Worm (Caenorhabditis elegans) whole organism, L1 larva: Measurements from ENCODE around the gene T02B11.6.

Experiments
- C04F5.9 ChIP-seq: sonication (generic microtip); optimal IDR thresholded peaks from 2 replicates; lab custom pipeline; 2016; ENCODE audit warnings: missing genetic modification characterization, missing compliant biosample characterization
- C16A3.4 ChIP-seq: fragments of 150-350 bp; optimal IDR thresholded peaks from 2 replicates; lab custom pipeline; 2014; ENCODE audit warnings: missing biosample characterization, missing genetic modification characterization
- F16B12.6 ChIP-seq: fragments of 150-350 bp; optimal IDR thresholded peaks from 2 replicates; lab custom pipeline; 2014; ENCODE audit warnings: missing biosample characterization, missing genetic modification characterization
- Y116A8C.19 ChIP-seq: sonication (generic microtip); optimal IDR thresholded peaks from 2 replicates; lab custom pipeline; 2016; ENCODE audit warnings: missing compliant biosample characterization, missing genetic modification characterization, borderline replicate concordance
- aly-2 ChIP-seq: fragments of 150-350 bp; optimal IDR thresholded peaks from 2 replicates; lab custom pipeline; 2014; ENCODE audit warnings: missing biosample characterization, missing genetic modification characterization
- blmp-1 ChIP-seq: fragments of 150-350 bp; optimal IDR thresholded peaks from 2 replicates; lab custom pipeline; 2014; ENCODE audit warnings: missing biosample characterization, missing genetic modification characterization
- ceh-8 ChIP-seq: fragments of 200-800 bp; sonication (Bioruptor generic); optimal IDR thresholded peaks from 2 replicates; lab custom pipeline; 2018; ENCODE audit warnings: mild to moderate bottlenecking, missing genetic modification characterization, moderate library complexity, missing compliant biosample characterization
- ceh-82 ChIP-seq, 3 experiments: fragments of 150-350 bp in 1 of 3; sonication (generic microtip) in 2 of 3; optimal IDR thresholded peaks; 2 replicates each; lab custom pipeline; 2014 to 2017; ENCODE audit warnings: missing biosample characterization in 3 of 3, missing genetic modification characterization in 3 of 3
- ces-1 ChIP-seq: fragments of 150-350 bp; optimal IDR thresholded peaks from 2 replicates; lab custom pipeline; 2014; ENCODE audit warnings: missing biosample characterization, missing genetic modification reagents, missing genetic modification characterization
- efl-1 ChIP-seq, 4 experiments: fragments of 150-350 bp; optimal IDR thresholded peaks in 3 of 4; peaks in 1 of 4; 1 replicate in 1 of 4; 2 replicates in 3 of 4; lab custom pipeline; 2014; ENCODE audit warnings: missing biosample characterization in 2 of 4, missing genetic modification characterization in 2 of 4, missing genetic modification reagents in 2 of 4
- efl-3 ChIP-seq: fragments of 200-800 bp; sonication (Bioruptor generic); optimal IDR thresholded peaks from 2 replicates; lab custom pipeline; 2018; ENCODE audit warnings: mild to moderate bottlenecking, missing genetic modification characterization, missing compliant biosample characterization
- elt-2 ChIP-seq: sonication (generic microtip); optimal IDR thresholded peaks from 2 replicates; lab custom pipeline; 2016; ENCODE audit warnings: missing genetic modification characterization, mild to moderate bottlenecking, inconsistent platforms, missing compliant biosample characterization, missing genetic modification reagents
- elt-3 ChIP-seq, 6 experiments: fragments of 150-350 bp in 1 of 6; sonication (generic microtip); optimal IDR thresholded peaks; 2 replicates each; lab custom pipeline; 2017 to 2018; ENCODE audit warnings: missing biosample characterization in 6 of 6, missing genetic modification characterization in 6 of 6, inconsistent platforms in 1 of 6
- ets-5 ChIP-seq: fragments of 200-800 bp; sonication (Bioruptor generic); IDR thresholded peaks from 2 replicates; pipeline ENCODE4 v1.3.6; 2022; ENCODE audit warnings: missing genetic modification characterization, missing compliant biosample characterization
- fkh-4 ChIP-seq: sonication (generic microtip); optimal IDR thresholded peaks from 2 replicates; lab custom pipeline; 2016; ENCODE audit warnings: missing compliant biosample characterization, missing genetic modification characterization, borderline replicate concordance
- fkh-8 ChIP-seq: sonication (generic microtip); optimal IDR thresholded peaks from 2 replicates; lab custom pipeline; 2016; ENCODE audit warnings: mild to moderate bottlenecking, missing genetic modification characterization, missing compliant biosample characterization
- hlh-17 ChIP-seq: fragments of 200-800 bp; sonication (Bioruptor generic); optimal IDR thresholded peaks from 2 replicates; lab custom pipeline; 2018; ENCODE audit warnings: missing genetic modification characterization, mild to moderate bottlenecking, missing compliant biosample characterization, moderate library complexity, borderline replicate concordance
- irx-1 ChIP-seq: sonication (generic microtip); optimal IDR thresholded peaks from 2 replicates; lab custom pipeline; 2016; ENCODE audit warnings: missing genetic modification characterization, missing compliant biosample characterization
- isw-1 ChIP-seq: fragments of 200-800 bp; sonication (Bioruptor generic); IDR thresholded peaks from 2 replicates; pipeline ENCODE4 v1.3.6; 2022; ENCODE audit warnings: missing genetic modification characterization, missing compliant biosample characterization
- jun-1 ChIP-seq: fragments of 150-350 bp; optimal IDR thresholded peaks from 2 replicates; lab custom pipeline; 2014; ENCODE audit warnings: missing biosample characterization, missing genetic modification reagents, missing genetic modification characterization
- lin-14 ChIP-seq: fragments of 200-800 bp; sonication (Bioruptor generic); optimal IDR thresholded peaks from 2 replicates; lab custom pipeline; 2018; ENCODE audit warnings: mild to moderate bottlenecking, missing genetic modification characterization, moderate library complexity, missing compliant biosample characterization
- lin-39 ChIP-seq: fragments of 150-350 bp; optimal IDR thresholded peaks from 2 replicates; lab custom pipeline; 2014; ENCODE audit warnings: missing biosample characterization, missing genetic modification reagents, missing genetic modification characterization
- lsy-2 ChIP-seq, 2 experiments: fragments of 150-350 bp; optimal IDR thresholded peaks; 2 replicates each; lab custom pipeline; 2014; ENCODE audit warnings: missing biosample characterization in 2 of 2, missing genetic modification characterization in 2 of 2
- mab-9 ChIP-seq: fragments of 200-800 bp; sonication (Bioruptor generic); IDR thresholded peaks from 2 replicates; pipeline ENCODE4 v1.3.6; 2022; ENCODE audit warnings: missing genetic modification reagents, missing genetic modification characterization, missing compliant biosample characterization
- nhr-12 ChIP-seq: sonication (generic microtip); optimal IDR thresholded peaks from 2 replicates; lab custom pipeline; 2017; ENCODE audit warnings: missing biosample characterization, missing genetic modification characterization
- nhr-19 ChIP-seq: fragments of 200-800 bp; sonication (Bioruptor generic); conservative IDR thresholded peaks from 2 replicates; pipeline ENCODE4 v1.3.6; 2022; ENCODE audit warnings: missing genetic modification characterization, missing compliant biosample characterization
- nhr-237 ChIP-seq: fragments of 150-350 bp; optimal IDR thresholded peaks from 2 replicates; lab custom pipeline; 2014; ENCODE audit warnings: missing biosample characterization, missing genetic modification characterization
- nhr-28 ChIP-seq: fragments of 150-350 bp; optimal IDR thresholded peaks from 2 replicates; lab custom pipeline; 2014; ENCODE audit warnings: missing biosample characterization, missing genetic modification characterization
- nhr-71 ChIP-seq: sonication (generic microtip); optimal IDR thresholded peaks from 2 replicates; lab custom pipeline; 2016; ENCODE audit warnings: mild to moderate bottlenecking, missing genetic modification characterization, moderate library complexity, missing compliant biosample characterization
- nhr-77 ChIP-seq: fragments of 150-350 bp; optimal IDR thresholded peaks from 2 replicates; lab custom pipeline; 2014; ENCODE audit warnings: missing biosample characterization, missing genetic modification characterization
- nhr-84 ChIP-seq: sonication (generic microtip); optimal IDR thresholded peaks from 2 replicates; lab custom pipeline; 2017; ENCODE audit warnings: missing biosample characterization, missing genetic modification characterization
- nhr-85 ChIP-seq: sonication (generic microtip); peaks from one replicate; lab custom pipeline; 2016; ENCODE audit warnings: missing genetic modification characterization, inconsistent platforms, missing compliant biosample characterization
- nhr-90 ChIP-seq: sonication (generic microtip); optimal IDR thresholded peaks from 2 replicates; lab custom pipeline; 2016; ENCODE audit warnings: mild to moderate bottlenecking, missing genetic modification characterization, missing compliant biosample characterization; ENCODE audit not compliant: poor library complexity
- pax-3 ChIP-seq: fragments of 200-800 bp; sonication (Bioruptor generic); optimal IDR thresholded peaks from 2 replicates; lab custom pipeline; 2018; ENCODE audit warnings: mild to moderate bottlenecking, missing genetic modification characterization, moderate library complexity, missing compliant biosample characterization
- pqm-1 ChIP-seq: sonication (generic microtip); optimal IDR thresholded peaks from 3 replicates; lab custom pipeline; 2017; ENCODE audit warnings: missing biosample characterization, missing genetic modification characterization
- rnt-1 ChIP-seq: sonication (generic microtip); optimal IDR thresholded peaks from 2 replicates; lab custom pipeline; 2016; ENCODE audit warnings: mild to moderate bottlenecking, missing genetic modification characterization, moderate library complexity, missing compliant biosample characterization
- skn-1 ChIP-seq: fragments of 150-350 bp; optimal IDR thresholded peaks from 2 replicates; lab custom pipeline; 2014; ENCODE audit warnings: missing biosample characterization, missing genetic modification characterization
- snpc-4 ChIP-seq: fragments of 150-350 bp; optimal IDR thresholded peaks from 2 replicates; lab custom pipeline; 2014; ENCODE audit warnings: missing biosample characterization, missing genetic modification characterization
- snu-23 ChIP-seq: sonication (generic microtip); optimal IDR thresholded peaks from 2 replicates; lab custom pipeline; 2016; ENCODE audit warnings: missing genetic modification characterization, missing compliant biosample characterization
- tlp-1 ChIP-seq: fragments of 150-350 bp; optimal IDR thresholded peaks from 2 replicates; lab custom pipeline; 2014; ENCODE audit warnings: missing biosample characterization, missing genetic modification characterization
- unc-130 ChIP-seq: fragments of 150-350 bp; optimal IDR thresholded peaks from 2 replicates; lab custom pipeline; 2017; ENCODE audit warnings: missing biosample characterization, missing genetic modification characterization, inconsistent platforms
- unc-30 ChIP-seq: sonication (generic microtip); optimal IDR thresholded peaks from 2 replicates; lab custom pipeline; 2017; ENCODE audit warnings: missing biosample characterization, missing genetic modification characterization
- unc-86 ChIP-seq: sonication (generic microtip); optimal IDR thresholded peaks from 2 replicates; lab custom pipeline; 2016; ENCODE audit warnings: missing genetic modification characterization, missing compliant biosample characterization
- xbp-1 ChIP-seq: sonication (generic microtip); optimal IDR thresholded peaks from 2 replicates; lab custom pipeline; 2016; ENCODE audit warnings: missing genetic modification characterization, missing compliant biosample characterization
- zip-4 ChIP-seq: fragments of 200-800 bp; sonication (Bioruptor generic); optimal IDR thresholded peaks from 2 replicates; lab custom pipeline; 2018; ENCODE audit warnings: mild to moderate bottlenecking, missing genetic modification characterization, moderate library complexity, missing compliant biosample characterization
- ztf-4 ChIP-seq: fragments of 150-350 bp; optimal IDR thresholded peaks from 2 replicates; lab custom pipeline; 2014; ENCODE audit warnings: missing biosample characterization, missing genetic modification characterization

T02B11.6 gene

DNA sequence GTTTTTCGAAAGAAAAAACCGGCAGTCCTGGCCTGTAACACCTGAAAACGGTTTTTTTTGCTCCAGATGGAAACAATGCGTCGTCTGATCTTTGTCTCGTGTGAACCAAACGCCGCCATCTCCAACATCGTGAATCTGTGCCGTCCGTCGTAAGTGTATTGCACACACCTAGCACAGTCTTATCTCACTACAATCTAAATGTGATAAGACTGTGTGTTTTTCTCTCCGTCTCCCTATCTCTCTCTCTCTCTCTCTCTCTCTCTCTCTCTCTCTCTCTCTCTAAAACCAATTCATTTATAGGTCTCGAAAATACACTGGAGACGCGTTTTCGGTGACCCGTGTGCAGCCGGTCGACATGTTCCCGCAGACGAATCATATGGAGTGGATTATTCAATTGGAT lies 21.5 kb upstream of the T02B11.6 start (continued):
- TF ChIP-seq lin-14 (GFP tag; lab: Kevin White, UChicago) (no peak), unc-30 (tag; lab: Kevin White, UChicago) (no peak), aly-2 (tag; lab: Kevin White, UChicago) (no peak), mab-9 (GFP tag; lab: Robert Waterston, UW) (no peak), elt-2 (tag; lab: Kevin White, UChicago) (peak; percentile 76), nhr-19 (GFP tag; lab: Robert Waterston, UW) (no peak), nhr-77 (tag; lab: Kevin White, UChicago) (no peak), blmp-1 (tag; lab: Kevin White, UChicago) (peak; percentile 3), rnt-1 (tag; lab: Kevin White, UChicago) (no peak), lsy-2 (tag; optimal IDR thresholded peaks at IDR 0.05; lab: Kevin White, UChicago) (no peak), pqm-1 (tag; lab: Kevin White, UChicago) (peak; percentile 53), snpc-4 (no peak), efl-3 (GFP tag; lab: Kevin White, UChicago) (no peak), ztf-4 (tag; lab: Kevin White, UChicago) (no peak), zip-4 (no peak), snu-23 (GFP tag; lab: Kevin White, UChicago) (peak; percentile 27), irx-1 (no peak), nhr-85 (tag; lab: Kevin White, UChicago) (peak; percentile 59), unc-130 (tag; lab: Kevin White, UChicago) (no peak), nhr-12 (no peak), ces-1 (GFP tag; lab: Kevin White, UChicago) (no peak)

DNA sequence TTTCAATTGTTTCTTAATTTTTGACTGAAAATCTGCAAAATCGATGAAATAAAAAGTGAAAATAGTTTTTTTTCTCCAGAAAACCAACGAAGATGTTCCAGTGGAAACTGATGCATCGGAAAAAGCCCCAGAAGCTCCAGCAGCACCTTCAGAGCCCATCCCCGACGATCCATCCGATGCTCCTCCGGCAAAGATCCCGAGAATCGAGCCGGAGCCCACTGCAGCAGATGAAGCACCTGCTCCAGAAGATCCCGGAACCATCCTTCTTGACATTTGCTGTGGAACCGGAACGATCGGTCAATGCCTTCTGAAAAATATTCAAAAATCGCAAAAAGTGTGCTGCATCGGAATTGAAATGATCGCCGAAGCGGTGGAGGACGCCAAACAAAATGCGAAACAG lies 19.6 kb upstream of the T02B11.6 start:
- TF ChIP-seq ceh-82 (tag; optimal IDR thresholded peaks at IDR 0.05; lab: Kevin White, UChicago) (no peak), ets-5 (GFP tag; lab: Robert Waterston, UW) (0 out of 2 replicates have a peak, but pooled peaks have one; percentile 39), ceh-8 (GFP tag; lab: Kevin White, UChicago) (no peak), efl-1 (optimal IDR thresholded peaks at IDR 0.05; lab: Kevin White, UChicago) (no peak), efl-1 (GFP tag; optimal IDR thresholded peaks at IDR 0.05 in 1 of 2; lab: Kevin White, UChicago) (peak in 1 of 2 experiments; percentile 17), nhr-77 (tag; lab: Kevin White, UChicago) (no peak), hlh-17 (GFP tag; lab: Kevin White, UChicago) (no peak)

DNA sequence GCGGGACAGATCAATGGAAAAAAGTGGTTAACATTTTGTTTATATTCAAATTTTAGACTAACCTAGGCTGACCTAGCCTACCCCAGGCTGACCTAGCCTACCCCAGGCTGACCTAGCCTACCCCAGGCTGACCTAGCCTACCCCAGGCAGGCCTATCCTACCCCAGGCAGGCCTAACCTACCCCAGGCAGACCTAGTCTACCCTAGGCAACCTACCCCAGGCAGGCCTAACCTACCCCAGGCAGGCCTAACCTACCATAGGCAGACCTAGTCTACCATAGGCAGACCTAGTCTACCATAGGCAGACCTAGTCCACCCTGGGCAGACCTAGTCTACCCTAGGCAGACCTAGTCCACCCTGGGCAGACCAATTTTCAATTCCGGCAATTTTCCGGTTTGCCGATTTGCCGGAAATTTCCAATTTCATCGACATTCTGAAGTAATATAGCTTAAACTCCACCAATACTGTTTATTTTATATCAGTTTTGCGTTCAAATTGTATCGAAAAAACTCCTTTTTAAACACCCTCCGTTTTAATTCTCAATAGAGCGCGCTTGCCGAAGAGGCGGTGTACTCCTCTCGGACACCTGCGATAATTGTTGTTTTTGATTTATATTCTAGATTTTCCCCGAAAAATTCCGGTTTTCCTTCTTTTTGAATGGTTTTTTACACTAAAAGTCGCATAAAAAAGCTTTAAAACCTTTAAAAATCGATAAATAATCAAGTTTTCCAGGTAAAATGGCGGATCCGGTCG lies 15.3 kb upstream of the T02B11.6 start, which contains the start of gene trm-2A:
Gene trm-2A (plus strand): TSS at position 732 of the 752 bp plus-strand sequence.
- TF ChIP-seq fkh-4 = peak; percentile 25
- TF ChIP-seq F16B12.6 (tag; lab: Kevin White, UChicago) = peak; percentile 50
- peak; percentile 92 for TF ChIP-seq snu-23 (GFP tag; lab: Kevin White, UChicago)
- peak; percentile 78 for TF ChIP-seq aly-2 (tag; lab: Kevin White, UChicago)
- TF ChIP-seq tlp-1 (tag; lab: Kevin White, UChicago) = no peak
- no peak for TF ChIP-seq hlh-17 (GFP tag; lab: Kevin White, UChicago)
- peak; percentile 82 for TF ChIP-seq xbp-1 (tag; lab: Kevin White, UChicago)
- TF ChIP-seq pqm-1 (tag; lab: Kevin White, UChicago) = no peak
- peak; percentile 86 for TF ChIP-seq C16A3.4 (tag; lab: Kevin White, UChicago)
- no peak for TF ChIP-seq nhr-84 (tag; lab: Kevin White, UChicago)
- TF ChIP-seq elt-3 (tag; optimal IDR thresholded peaks at IDR 0.05; lab: Kevin White, UChicago) = peak in 3 of 6 experiments; percentile 34 to 76 (median 76)
- peak; percentile 83 to 88 for TF ChIP-seq lsy-2 (tag; optimal IDR thresholded peaks at IDR 0.05; lab: Kevin White, UChicago)
- TF ChIP-seq blmp-1 (tag; lab: Kevin White, UChicago) = peak; percentile 75
- TF ChIP-seq nhr-90 (tag; lab: Kevin White, UChicago) = peak; percentile 85
- TF ChIP-seq fkh-8 (tag; lab: Kevin White, UChicago) = peak; percentile 76
- TF ChIP-seq nhr-237 = no peak
- peak; percentile 56 for TF ChIP-seq pax-3 (tag; lab: Kevin White, UChicago)
- TF ChIP-seq lin-39 (tag; lab: Kevin White, UChicago) = peak; percentile 53
- peak; percentile 64 for TF ChIP-seq isw-1 (GFP tag; lab: Robert Waterston, UW)
- TF ChIP-seq nhr-28 = no peak
- peak; percentile 86 for TF ChIP-seq skn-1
- peak; percentile 63 for TF ChIP-seq unc-86 (tag; lab: Kevin White, UChicago)
- no peak for TF ChIP-seq Y116A8C.19 (tag; lab: Kevin White, UChicago)
- TF ChIP-seq unc-30 (tag; lab: Kevin White, UChicago) = peak; percentile 11
- no peak for TF ChIP-seq ces-1 (GFP tag; lab: Kevin White, UChicago)
- TF ChIP-seq C04F5.9 (tag; lab: Kevin White, UChicago) = no peak
- no peak for TF ChIP-seq nhr-12
- TF ChIP-seq snpc-4 = peak; percentile 11
- peak; percentile 89 for TF ChIP-seq nhr-71
- TF ChIP-seq jun-1 (tag; lab: Kevin White, UChicago) = peak; percentile 65
- TF ChIP-seq ceh-82 (tag; optimal IDR thresholded peaks at IDR 0.05; lab: Kevin White, UChicago) = peak; percentile 86 to 91 (median 87)
